Fruit fly (Drosophila melanogaster): ENCODE data around the gene bowl.

bowl gene

DNA sequence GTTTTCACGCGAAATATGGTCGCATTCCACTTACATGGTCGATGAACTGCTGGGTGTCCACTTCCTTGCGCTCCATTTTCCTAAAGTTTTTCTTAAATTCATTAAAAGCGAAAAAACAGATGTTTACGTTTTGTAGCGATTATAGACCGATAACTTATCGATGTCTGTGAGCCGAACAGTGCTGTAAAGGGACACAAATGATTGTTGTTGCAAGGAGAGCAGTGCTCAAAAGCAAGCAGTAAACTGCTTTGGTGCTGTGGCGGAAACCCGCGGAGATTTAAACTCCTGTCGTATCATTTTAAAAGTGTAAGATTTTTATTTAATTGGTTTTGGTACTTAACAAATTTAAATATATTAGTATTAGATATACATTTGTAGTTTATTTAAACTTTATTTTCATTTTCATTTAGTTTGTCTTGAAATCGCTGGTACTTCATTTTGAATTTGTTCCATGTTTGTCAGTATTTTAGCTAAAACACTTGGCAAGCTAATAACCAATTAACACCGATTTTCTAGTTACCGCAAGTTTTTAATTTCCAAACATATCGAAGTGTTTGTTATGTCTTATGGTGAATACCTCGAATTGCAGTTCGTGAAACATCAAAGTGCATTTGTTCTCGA lies 41.9 kb downstream of the bowl start, which contains the start of gene CG3407 (continued):
- peak; percentile 26 for TF ChIP-seq CG10209 (GFP tag; optimal IDR thresholded peaks at IDR 0.05)
- no peak for TF ChIP-seq abd-A (tag; optimal IDR thresholded peaks at IDR 0.05)
- no peak for TF ChIP-seq disco-r (GFP tag; optimal IDR thresholded peaks at IDR 0.05)
- no peak for TF ChIP-seq Atf3 (GFP tag; optimal IDR thresholded peaks at IDR 0.05)
- TF ChIP-seq CG10366 (GFP tag; IDR thresholded peaks at IDR 0.05) = no peak
- TF ChIP-seq CG5180 (GFP tag; optimal IDR thresholded peaks at IDR 0.05) = no peak
- no peak for TF ChIP-seq mirr (GFP tag; optimal IDR thresholded peaks at IDR 0.05)
- TF ChIP-seq dmrt11E (tag; optimal IDR thresholded peaks at IDR 0.05) = peak; percentile 9
- TF ChIP-seq CG4820 (GFP tag; optimal IDR thresholded peaks at IDR 0.05) = peak; percentile 7
- no peak for TF ChIP-seq Deaf1 (tag; optimal IDR thresholded peaks at IDR 0.05)
- peak; percentile 41 for TF ChIP-seq CoRest (tag; optimal IDR thresholded peaks at IDR 0.05)
- TF ChIP-seq ab (GFP tag; optimal IDR thresholded peaks at IDR 0.05) = peak; percentile 13
- peak; percentile 39; the same call in 1 of the 3 replicates for TF ChIP-seq row (GFP tag; IDR thresholded peaks at IDR 0.05)
- no peak for TF ChIP-seq CG10147 (GFP tag; optimal IDR thresholded peaks at IDR 0.05)
- TF ChIP-seq ATbp (GFP tag; optimal IDR thresholded peaks at IDR 0.05) = no peak
- 0 out of 2 replicates have a peak, but pooled peaks have one; percentile 28 for TF ChIP-seq H2.0 (GFP tag; IDR thresholded peaks at IDR 0.05)
- TF ChIP-seq Trl (optimal IDR thresholded peaks at IDR 0.05) = no peak
- TF ChIP-seq Trl (GFP tag; optimal IDR thresholded peaks at IDR 0.05) = peak; percentile 40
- no peak for TF ChIP-seq CG14965 (GFP tag; optimal IDR thresholded peaks at IDR 0.05; ENCODE audit: borderline replicate concordance)
- no peak for TF ChIP-seq BtbVII (GFP tag; optimal IDR thresholded peaks at IDR 0.05)
- no peak for TF ChIP-seq sr (GFP tag; IDR thresholded peaks at IDR 0.05)
- peak; percentile 24 for TF ChIP-seq Nf-YC (tag; optimal IDR thresholded peaks at IDR 0.05)
- no peak for TF ChIP-seq ham (GFP tag; IDR thresholded peaks at IDR 0.05)
- TF ChIP-seq CG10462 (GFP tag; optimal IDR thresholded peaks at IDR 0.05) = peak; percentile 46
- no peak for TF ChIP-seq Blimp-1 (GFP tag; optimal IDR thresholded peaks at IDR 0.05)
- no peak for TF ChIP-seq CG1832 (GFP tag; optimal IDR thresholded peaks at IDR 0.05)
- no peak for TF ChIP-seq h (optimal IDR thresholded peaks at IDR 0.05)
- peak; percentile 56 for TF ChIP-seq CG14710 (tag; optimal IDR thresholded peaks at IDR 0.05)
- no peak for TF ChIP-seq CG10979 (tag; optimal IDR thresholded peaks at IDR 0.05)
- peak; percentile 56 for TF ChIP-seq ERR (GFP tag; optimal IDR thresholded peaks at IDR 0.05)
- no peak for TF ChIP-seq CG11504 (tag; optimal IDR thresholded peaks at IDR 0.05)
- TF ChIP-seq Atf-2 (GFP tag; optimal IDR thresholded peaks at IDR 0.05) = peak; percentile 16
- no peak for TF ChIP-seq esg (GFP tag; conservative IDR thresholded peaks at IDR 0.05)
- peak in 1 of 2 experiments; percentile 43 for TF ChIP-seq Hr51 (GFP tag; optimal IDR thresholded peaks at IDR 0.05)
- no peak for TF ChIP-seq Ravus (GFP tag; IDR thresholded peaks at IDR 0.05)
- peak; percentile 66 for TF ChIP-seq BEAF-32 (GFP tag; optimal IDR thresholded peaks at IDR 0.05)
- TF ChIP-seq NC2α (GFP tag; optimal IDR thresholded peaks at IDR 0.05) = no peak
- TF ChIP-seq CG8478 (optimal IDR thresholded peaks at IDR 0.05) = no peak
- TF ChIP-seq NfI (GFP tag; optimal IDR thresholded peaks at IDR 0.05) = peak; percentile 71
- peak; percentile 28 for TF ChIP-seq Xbp1 (GFP tag; optimal IDR thresholded peaks at IDR 0.05)
- TF ChIP-seq CG13624 (GFP tag; optimal IDR thresholded peaks at IDR 0.05) = peak; percentile 47
- TF ChIP-seq CG1529 (GFP tag; optimal IDR thresholded peaks at IDR 0.05) = no peak
- TF ChIP-seq CG7556 (GFP tag; optimal IDR thresholded peaks at IDR 0.05) = no peak
- TF ChIP-seq ems (GFP tag; optimal IDR thresholded peaks at IDR 0.05) = peak; percentile 16
- TF ChIP-seq CG9215 (GFP tag; IDR thresholded peaks at IDR 0.05) = no peak; the same call in 1 of the 2 replicates
- peak; percentile 63 for TF ChIP-seq HLH4C (GFP tag; IDR thresholded peaks at IDR 0.05; ENCODE audit: partially characterized antibody)
- TF ChIP-seq nerfin-1 (tag; optimal IDR thresholded peaks at IDR 0.05) = no peak
- no peak for TF ChIP-seq CG7357 (GFP tag; IDR thresholded peaks at IDR 0.05)
- no peak for TF ChIP-seq CG32772 (GFP tag; IDR thresholded peaks at IDR 0.05)
- TF ChIP-seq wek (GFP tag; optimal IDR thresholded peaks at IDR 0.05) = no peak
- no peak for TF ChIP-seq ind (GFP tag; optimal IDR thresholded peaks at IDR 0.05)

Data from whole organism, embryonic.